Fruit fly (Drosophila melanogaster): ENCODE results near the gene nonC.

Gene nonC

dm6 chrX:6854563-6854962 is 30.3 kb downstream of the nonC start (continued):
- TF ChIP-seq CG10669 (GFP tag; optimal IDR thresholded peaks at IDR 0.05) (peak; percentile 75), dac (GFP tag; optimal IDR thresholded peaks at IDR 0.05) (peak; percentile 76), Met (GFP tag; optimal IDR thresholded peaks at IDR 0.05) (peak; percentile 76), dsx (GFP tag; optimal IDR thresholded peaks at IDR 0.05; ENCODE audit: poor library complexity, severe bottlenecking) (peak; percentile 56), CG6163 (GFP tag; IDR thresholded peaks at IDR 0.05) (peak; percentile 88), CG11294 (GFP tag; IDR thresholded peaks at IDR 0.05) (peak; percentile 53), spab (GFP tag; optimal IDR thresholded peaks at IDR 0.05) (peak; percentile 58)

- TF ChIP-seq CG11902 (GFP tag; optimal IDR thresholded peaks at IDR 0.05) (peak; percentile 74), CG3032 (tag; optimal IDR thresholded peaks at IDR 0.05) (peak; percentile 87), CG10669 (GFP tag; optimal IDR thresholded peaks at IDR 0.05) (peak; percentile 66), CG9139 (GFP tag; optimal IDR thresholded peaks at IDR 0.05) (peak; percentile 50), net (GFP tag; optimal IDR thresholded peaks at IDR 0.05) (peak; percentile 86), Met (GFP tag; optimal IDR thresholded peaks at IDR 0.05) (peak; percentile 92), fkh (GFP tag; optimal IDR thresholded peaks at IDR 0.05) (peak; percentile 91), fd85E (GFP tag; optimal IDR thresholded peaks at IDR 0.05) (no peak), pdm3 (GFP tag; optimal IDR thresholded peaks at IDR 0.05) (peak; percentile 95), eg (GFP tag; IDR thresholded peaks at IDR 0.05) (peak; percentile 70), Eip93F (GFP tag; optimal IDR thresholded peaks at IDR 0.05) (peak; percentile 85), Hr39 (GFP tag; optimal IDR thresholded peaks at IDR 0.05) (peak; percentile 91), CG8119 (GFP tag; IDR thresholded peaks at IDR 0.05) (peak; percentile 91), CG31627 (GFP tag; optimal IDR thresholded peaks at IDR 0.05) (peak; percentile 92), Lpt (GFP tag; optimal IDR thresholded peaks at IDR 0.05) (peak; percentile 76), Sox102F (GFP tag; optimal IDR thresholded peaks at IDR 0.05) (peak; percentile 93), Hr4 (GFP tag; optimal IDR thresholded peaks at IDR 0.05) (peak; percentile 91), lz (GFP tag; optimal IDR thresholded peaks at IDR 0.05) (peak; percentile 95), topi (GFP tag; optimal IDR thresholded peaks at IDR 0.05) (peak; percentile 86), CG32006 (GFP tag; optimal IDR thresholded peaks at IDR 0.05) (peak; percentile 96), CG6854 (GFP tag; optimal IDR thresholded peaks at IDR 0.05) (no peak), CG8319 (GFP tag; optimal IDR thresholded peaks at IDR 0.05) (peak; percentile 63), Eip78C (GFP tag) (peak; percentile 99), CG3919 (GFP tag; optimal IDR thresholded peaks at IDR 0.05) (peak; percentile 74), CG6792 (GFP tag; optimal IDR thresholded peaks at IDR 0.05) (peak; percentile 90), dac (GFP tag; optimal IDR thresholded peaks at IDR 0.05) (peak; percentile 86), Ets96B (tag; optimal IDR thresholded peaks at IDR 0.05) (peak; percentile 73), Gug (GFP tag; IDR thresholded peaks at IDR 0.05) (peak; percentile 49), achi (GFP tag; optimal IDR thresholded peaks at IDR 0.05) (peak; percentile 87), dsx (GFP tag; optimal IDR thresholded peaks at IDR 0.05; ENCODE audit: poor library complexity, severe bottlenecking) (peak; percentile 85), CG16779 (tag; optimal IDR thresholded peaks at IDR 0.05) (peak; percentile 78), salr (GFP tag; optimal IDR thresholded peaks at IDR 0.05) (peak; percentile 77 to 78), CG11294 (GFP tag; IDR thresholded peaks at IDR 0.05) (peak; percentile 37; the same call in 1 of the 2 replicates), CG6808 (GFP tag; optimal IDR thresholded peaks at IDR 0.05) (peak; percentile 69), Eip75B (GFP tag; optimal IDR thresholded peaks at IDR 0.05) (peak; percentile 92), Ets21C (GFP tag; optimal IDR thresholded peaks at IDR 0.05) (peak; percentile 91), svp (GFP tag) (peak; percentile 95), Blimp-1 (GFP tag; optimal IDR thresholded peaks at IDR 0.05) (peak; percentile 18), CG4318 (GFP tag; optimal IDR thresholded peaks at IDR 0.05) (peak; percentile 90), Sox14 (GFP tag; optimal IDR thresholded peaks at IDR 0.05) (peak; percentile 94), Hr38 (GFP tag; optimal IDR thresholded peaks at IDR 0.05) (no peak), CG15336 (GFP tag; IDR thresholded peaks at IDR 0.05) (peak; percentile 88), spab (GFP tag; optimal IDR thresholded peaks at IDR 0.05) (peak; percentile 66), Sox15 (GFP tag; optimal IDR thresholded peaks at IDR 0.05) (peak; percentile 90), CG34406 (GFP tag; optimal IDR thresholded peaks at IDR 0.05) (peak; percentile 92), CG11762 (GFP tag; optimal IDR thresholded peaks at IDR 0.05; ENCODE audit: insufficient read depth) (peak; percentile 48)
These were observed 31.3 kb downstream of the nonC start for dm6 chrX:6855366-6856200.

Data from whole organism, prepupa.